Fruit fly (Drosophila melanogaster) Kc167 (cell line): ENCODE measurements around the gene png.

ENCODE experiments used
- Myc ChIP-seq: fragments of >200 bp; optimal IDR thresholded peaks from 2 replicates; lab custom pipeline; 2017; ENCODE audit warnings: missing external identifiers
- Sin3A ChIP-seq: fragments of >200 bp; optimal IDR thresholded peaks from 2 replicates; lab custom pipeline; 2018; ENCODE audit warnings: missing external identifiers
- h ChIP-seq: fragments of >200 bp; optimal IDR thresholded peaks from 3 replicates; lab custom pipeline; 2018; ENCODE audit warnings: missing external identifiers
- insv ChIP-seq: fragments of >200 bp; optimal IDR thresholded peaks from 3 replicates; lab custom pipeline; 2018; ENCODE audit warnings: missing external identifiers
- psq ChIP-seq: fragments of >200 bp; optimal IDR thresholded peaks from 2 replicates; lab custom pipeline; 2017; ENCODE audit warnings: missing external identifiers
- ttk ChIP-seq: sonication (Bioruptor generic); optimal IDR thresholded peaks from 2 replicates; lab custom pipeline; 2017; ENCODE audit warnings: missing external identifiers

The png gene

DNA sequence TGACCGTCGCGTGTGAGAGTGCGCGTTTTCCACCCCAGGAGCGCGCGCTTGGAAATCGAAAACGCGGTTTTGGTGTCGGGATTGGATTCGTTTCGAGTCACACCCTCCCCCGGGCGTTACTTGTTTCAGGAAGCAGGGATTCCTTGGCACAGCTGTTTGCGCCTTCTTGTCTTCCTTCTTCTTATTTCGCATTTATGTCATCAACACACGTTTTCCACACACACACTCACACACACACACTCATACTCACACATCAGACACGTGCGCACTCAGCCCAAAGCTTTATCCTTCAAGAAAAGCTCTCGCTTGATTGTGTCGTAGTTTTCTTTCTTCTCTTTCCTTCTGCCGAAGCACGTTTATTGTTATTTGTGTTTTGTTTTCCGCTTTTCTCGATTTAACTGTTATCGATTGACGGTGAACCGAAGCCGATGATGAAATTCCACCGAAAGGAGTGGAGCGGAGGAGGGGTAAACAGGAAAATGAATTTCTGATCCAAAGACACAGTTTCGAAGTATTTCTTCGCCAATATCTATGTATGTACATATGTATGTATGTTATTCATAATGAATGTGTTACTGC, 24.1 kb upstream of the png start:
- no peak for TF ChIP-seq Sin3A (lab: Kevin White, UChicago)
- no peak for TF ChIP-seq h (lab: Kevin White, UChicago)
- TF ChIP-seq Myc (lab: Kevin White, UChicago) = no peak
- TF ChIP-seq psq (lab: Kevin White, UChicago) = no peak
- TF ChIP-seq ttk (lab: Kevin White, UChicago) = no peak
- TF ChIP-seq insv (lab: Kevin White, UChicago) = no peak

DNA sequence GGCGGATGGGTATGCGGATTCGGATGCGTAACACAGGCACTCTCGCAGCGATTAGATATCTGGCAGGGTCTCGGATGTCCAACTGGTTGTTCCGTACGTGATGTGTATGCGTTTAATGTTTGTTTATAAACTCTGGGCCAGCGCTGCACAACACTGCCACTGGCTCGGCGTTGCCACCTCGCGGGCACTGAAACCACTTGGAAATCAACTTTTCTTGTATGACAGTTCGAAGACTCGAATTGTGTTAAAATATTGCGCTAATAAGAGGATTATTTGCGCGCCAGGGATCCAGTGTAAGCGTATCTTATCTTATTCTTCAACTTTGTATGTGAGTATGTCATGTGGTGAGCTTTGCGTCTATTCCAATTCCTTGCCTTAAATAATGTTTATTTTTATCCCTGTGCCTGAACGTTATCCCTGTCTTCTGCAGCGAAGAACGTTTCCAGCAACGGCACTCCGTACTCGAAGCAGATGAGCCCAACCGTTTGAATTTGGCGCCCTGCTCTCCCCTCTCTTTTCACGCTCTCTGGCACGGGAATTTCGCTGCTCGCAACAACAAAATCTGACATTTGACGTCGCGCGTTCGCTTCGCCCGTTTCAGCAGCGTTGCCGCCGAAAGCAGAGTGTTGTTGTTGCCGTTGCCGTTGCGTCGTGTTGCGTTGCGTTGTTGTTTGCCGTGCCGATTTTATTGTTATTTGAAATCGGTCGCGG, 23.1 kb upstream of the png start, which contains the start of the genes CG3719 and CG32813:
CG3719 (minus strand) TSS at position 131 of the 711 bp plus-strand sequence.
CG32813 (plus strand) TSS at position 565 of the 711 bp plus-strand sequence.
- TF ChIP-seq psq (lab: Kevin White, UChicago) (no peak), Myc (lab: Kevin White, UChicago) (no peak), h (lab: Kevin White, UChicago) (no peak), ttk (lab: Kevin White, UChicago) (no peak), Sin3A (lab: Kevin White, UChicago) (no peak), insv (lab: Kevin White, UChicago) (no peak)

DNA sequence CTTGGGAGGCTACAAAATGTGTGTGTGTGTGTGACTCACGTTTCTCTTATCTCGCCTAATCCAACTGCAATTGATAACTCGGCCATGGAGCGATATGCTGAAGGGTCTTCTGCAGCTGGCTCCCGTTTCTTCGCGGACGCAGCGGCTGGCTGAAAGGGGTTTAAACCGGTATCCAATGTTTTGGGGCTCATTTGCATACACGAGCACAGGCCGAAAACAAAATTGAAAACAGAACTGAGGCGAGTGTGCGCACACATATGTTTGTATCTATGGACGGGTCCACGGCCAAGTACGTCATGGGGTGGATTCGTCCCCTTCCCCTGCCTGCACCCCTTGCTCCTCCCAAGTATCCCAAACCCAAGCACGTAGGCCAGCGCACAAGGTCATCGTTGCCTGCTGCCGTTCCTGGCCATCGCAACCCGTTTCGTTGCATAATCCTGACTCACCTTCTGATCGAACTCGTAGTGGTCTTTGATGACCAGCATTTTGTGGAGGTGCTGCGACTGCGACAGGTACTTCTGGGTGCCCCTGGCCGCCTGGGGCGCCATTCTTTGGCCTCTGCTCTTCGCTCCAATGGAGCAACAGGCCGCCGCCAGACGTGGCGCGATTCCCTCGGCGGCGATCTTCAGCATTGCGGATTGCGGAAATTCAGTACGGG, 22.4 kb upstream of the png start:
- TF ChIP-seq h (lab: Kevin White, UChicago) (no peak), insv (lab: Kevin White, UChicago) (no peak), Sin3A (lab: Kevin White, UChicago) (no peak), psq (lab: Kevin White, UChicago) (no peak), ttk (lab: Kevin White, UChicago) (no peak), Myc (lab: Kevin White, UChicago) (no peak)

DNA sequence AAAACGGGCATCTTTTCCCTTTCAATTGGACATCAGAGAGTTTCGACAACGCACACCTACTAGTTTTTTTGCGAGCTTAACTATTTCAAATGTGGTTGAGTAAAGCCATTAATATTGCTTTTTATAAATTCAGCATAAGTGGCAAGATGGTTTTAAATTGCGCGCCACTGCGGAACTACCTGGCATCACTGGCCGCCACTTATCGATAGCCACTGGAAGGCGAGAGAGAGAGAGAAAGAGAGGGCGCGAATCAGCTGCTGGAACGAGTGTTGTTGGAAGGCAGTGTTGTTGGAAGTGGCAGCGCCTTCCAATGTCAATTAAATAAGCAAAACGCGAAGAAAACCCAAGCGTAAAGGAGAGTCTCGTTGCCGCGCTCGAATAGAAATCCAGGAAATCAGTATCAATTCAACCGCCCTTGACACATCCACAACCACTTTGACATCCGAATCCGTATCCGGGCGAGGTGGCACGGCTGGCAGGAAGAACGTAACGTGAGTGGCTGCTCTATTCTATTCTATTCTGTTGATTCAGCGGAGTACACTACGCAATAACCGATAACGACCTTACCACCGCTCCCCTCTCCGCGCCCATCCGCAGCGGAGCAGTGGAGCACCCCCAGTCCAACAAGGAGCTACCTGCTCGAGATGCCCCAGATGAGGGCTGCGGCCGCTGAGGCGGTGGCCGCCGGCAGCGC, 18.0 kb upstream of the png start, which contains the start of gene AMPKalpha:
AMPKalpha (plus strand) TSS at position 272 of the 694 bp plus-strand sequence.
- no peak for TF ChIP-seq ttk (lab: Kevin White, UChicago)
- no peak for TF ChIP-seq Myc (lab: Kevin White, UChicago)
- TF ChIP-seq h (lab: Kevin White, UChicago) = no peak
- no peak for TF ChIP-seq psq (lab: Kevin White, UChicago)
- no peak for TF ChIP-seq Sin3A (lab: Kevin White, UChicago)
- TF ChIP-seq insv (lab: Kevin White, UChicago) = no peak

- no peak for TF ChIP-seq insv (lab: Kevin White, UChicago)
- no peak for TF ChIP-seq Myc (lab: Kevin White, UChicago)
- no peak for TF ChIP-seq h (lab: Kevin White, UChicago)
- TF ChIP-seq Sin3A (lab: Kevin White, UChicago) = no peak
- TF ChIP-seq ttk (lab: Kevin White, UChicago) = no peak
Measured at dm6 chrX:1372667-1373066, 15.3 kb upstream of the png start.

dm6 chrX:1370104-1370802, 12.9 kb upstream of the png start, which contains the start of gene ssx:
Gene ssx (plus strand): TSS chrX:1370580.
- no peak for TF ChIP-seq h (lab: Kevin White, UChicago)
- no peak for TF ChIP-seq insv (lab: Kevin White, UChicago)
- no peak for TF ChIP-seq Sin3A (lab: Kevin White, UChicago)
- TF ChIP-seq Myc (lab: Kevin White, UChicago) = no peak
- no peak for TF ChIP-seq psq (lab: Kevin White, UChicago)
- TF ChIP-seq ttk (lab: Kevin White, UChicago) = no peak

dm6 chrX:1368949-1369348, 11.5 kb upstream of the png start, which contains the start of gene CG14770:
Gene CG14770 (plus strand): TSS chrX:1369249.
- no peak for TF ChIP-seq h (lab: Kevin White, UChicago)

- TF ChIP-seq h (lab: Kevin White, UChicago) (no peak), insv (lab: Kevin White, UChicago) (no peak), psq (lab: Kevin White, UChicago) (no peak)
Measured at dm6 chrX:1353322-1354212, 3.8 kb downstream of the png start, which contains the start of the genes CG12773 and CG11417. Gene CG12773 (minus strand): TSS chrX:1353981. Gene CG11417 (plus strand): TSS chrX:1354014.

DNA sequence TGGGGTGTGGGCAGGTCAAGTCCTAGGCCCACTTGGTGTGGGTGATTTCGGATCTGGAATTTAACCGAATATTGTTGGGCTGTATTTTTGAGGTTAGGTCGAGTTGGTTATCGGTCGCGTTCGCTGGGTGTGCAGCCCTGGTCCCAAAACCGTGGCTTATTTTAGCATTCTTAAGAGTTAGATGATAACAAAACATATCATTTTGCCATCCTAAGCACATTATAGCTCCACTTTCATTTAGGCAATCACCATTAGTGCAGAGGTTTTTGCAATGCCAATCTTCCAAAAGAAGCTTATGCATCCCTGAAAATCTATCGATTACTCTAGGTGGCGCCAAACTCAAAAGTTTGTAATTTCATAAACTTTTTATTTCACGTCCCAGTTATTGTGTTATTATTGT, 8.1 kb downstream of the png start, which contains the start of gene MTPAP:
MTPAP (minus strand) TSS at position 103 of the 400 bp plus-strand sequence.
- TF ChIP-seq insv (lab: Kevin White, UChicago) = no peak
- no peak for TF ChIP-seq ttk (lab: Kevin White, UChicago)
- no peak for TF ChIP-seq psq (lab: Kevin White, UChicago)
- no peak for TF ChIP-seq Myc (lab: Kevin White, UChicago)
- TF ChIP-seq h (lab: Kevin White, UChicago) = no peak
- no peak for TF ChIP-seq Sin3A (lab: Kevin White, UChicago)
